Fruit fly (Drosophila melanogaster) whole organism, adult: ENCODE results near the gene mtm.

ENCODE experiments used
- CG14711 ChIP-seq: fragments of 200-800 bp; sonication (Bioruptor generic); optimal IDR thresholded peaks from 2 replicates; lab custom pipeline; 2018; ENCODE audit warnings: missing biosample characterization, mild to moderate bottlenecking, missing genetic modification characterization, moderate library complexity
- CG33017 ChIP-seq: fragments of 200-800 bp; sonication (Bioruptor generic); optimal IDR thresholded peaks from 2 replicates; lab custom pipeline; 2018; ENCODE audit warnings: missing biosample characterization, mild to moderate bottlenecking, missing genetic modification characterization, moderate library complexity
- CG7045 ChIP-seq: fragments of 200-800 bp; sonication (Bioruptor generic); optimal IDR thresholded peaks from 2 replicates; lab custom pipeline; 2017; ENCODE audit warnings: missing biosample characterization, mild to moderate bottlenecking, missing genetic modification characterization
- CG7101 ChIP-seq: fragments of 200-800 bp; sonication (Bioruptor generic); optimal IDR thresholded peaks from 2 replicates; lab custom pipeline; 2018; ENCODE audit warnings: missing biosample characterization, mild to moderate bottlenecking, missing genetic modification characterization, moderate library complexity
- Clk ChIP-seq: fragments of 200-800 bp; sonication (Bioruptor generic); optimal IDR thresholded peaks from 2 replicates; lab custom pipeline; 2017; ENCODE audit warnings: missing biosample characterization, missing genetic modification characterization
- Crg-1 ChIP-seq: fragments of 200-800 bp; sonication (Bioruptor generic); optimal IDR thresholded peaks from 2 replicates; lab custom pipeline; 2016; ENCODE audit warnings: missing biosample characterization, missing genetic modification characterization
- kay ChIP-seq: fragments of 200-800 bp; sonication (Bioruptor generic); peaks from one replicate; lab custom pipeline; 2016; ENCODE audit warnings: missing biosample characterization, missing genetic modification characterization, borderline replicate concordance

DNA sequence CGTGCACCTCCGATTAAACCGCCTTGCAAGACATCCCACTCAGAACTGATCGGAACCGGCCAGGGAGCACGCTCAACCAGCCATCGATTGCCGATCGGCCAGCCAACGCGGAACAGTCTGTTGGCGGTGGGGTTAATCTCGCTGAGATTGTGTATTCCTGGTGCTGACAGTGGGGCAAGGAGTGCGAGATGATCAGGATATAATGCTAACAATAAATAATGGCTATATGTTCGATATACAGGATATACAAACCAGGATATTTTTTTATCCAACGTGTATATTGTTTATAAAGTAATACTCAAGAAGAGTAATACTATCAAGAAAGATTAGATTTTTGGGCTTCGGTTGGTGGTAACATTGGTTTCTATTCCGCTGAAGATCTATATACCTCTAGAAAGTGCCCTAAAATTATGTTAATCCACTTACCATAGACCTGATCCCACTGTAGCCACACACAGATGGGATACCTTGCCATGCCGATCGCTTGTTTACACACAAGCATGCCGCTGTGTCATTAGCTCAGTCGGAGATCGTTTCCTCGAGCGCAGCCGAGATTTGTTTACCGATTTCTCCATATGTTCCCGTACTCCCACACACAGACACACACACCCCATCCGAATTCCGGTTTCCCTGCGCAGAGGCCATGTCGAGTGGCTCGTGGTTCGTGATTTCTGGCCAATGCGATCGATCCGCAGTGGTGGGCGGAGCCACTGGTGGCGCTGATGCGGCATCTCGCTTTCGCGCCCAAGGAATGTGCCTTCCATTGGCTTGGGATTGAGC, 17.3 kb downstream of the mtm start, which contains the start of gene H2.0:
- TF ChIP-seq Clk (GFP tag; lab: Kevin White, UChicago) (no peak), CG7045 (GFP tag; lab: Kevin White, UChicago) (no peak), kay (GFP tag; lab: Kevin White, UChicago) (no peak), CG7101 (tag; lab: Kevin White, UChicago) (no peak), CG14711 (no peak), Crg-1 (GFP tag; lab: Kevin White, UChicago) (no peak), CG33017 (tag; lab: Kevin White, UChicago) (no peak)
